Fruit fly (Drosophila melanogaster): ENCODE measurements around the gene CYLD.
A peak's percentile ranks its signal among the peaks of the same experiment; 100 is the strongest.

Gene CYLD

DNA sequence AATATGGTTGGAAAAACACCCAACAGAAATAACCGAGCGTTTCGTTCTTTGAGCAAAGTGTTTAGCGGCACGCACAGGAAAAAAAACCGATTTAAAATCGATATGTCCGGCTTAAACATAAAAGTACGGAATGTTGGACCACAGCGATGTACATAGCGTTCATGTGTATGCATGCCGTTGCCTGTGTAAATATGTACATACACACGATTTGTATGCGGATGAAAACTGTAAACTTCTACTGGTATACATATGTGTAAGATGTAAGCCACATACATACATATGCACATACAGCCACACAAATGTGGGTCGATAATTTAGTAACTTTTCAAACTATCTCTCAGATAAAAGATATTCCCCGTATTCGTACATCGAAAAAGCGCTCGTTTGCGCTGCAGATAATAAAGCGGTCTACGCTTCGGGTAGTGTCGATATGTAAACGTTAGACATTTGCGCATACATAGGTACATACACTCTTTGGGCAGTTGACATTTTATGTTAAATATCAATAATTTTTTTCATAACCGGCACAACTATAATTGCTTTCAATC, 49.9 kb downstream of the CYLD start (continued):
- TF ChIP-seq CG18262 (tag; optimal IDR thresholded peaks at IDR 0.05) (peak; percentile 23), CG12219 (GFP tag; optimal IDR thresholded peaks at IDR 0.05) (peak; percentile 20), Side (GFP tag; optimal IDR thresholded peaks at IDR 0.05) (peak; percentile 1), CG33557 (GFP tag; optimal IDR thresholded peaks at IDR 0.05) (peak; percentile 87), CG5245 (GFP tag; optimal IDR thresholded peaks at IDR 0.05) (no peak), CG11695 (GFP tag; IDR thresholded peaks at IDR 0.05) (peak; percentile 55; the same call in 1 of the 3 replicates), CG9437 (GFP tag; optimal IDR thresholded peaks at IDR 0.05) (no peak), CG14441 (GFP tag; IDR thresholded peaks at IDR 0.05) (no peak), CG2875 (GFP tag; optimal IDR thresholded peaks at IDR 0.05) (peak; percentile 27), CG1233 (GFP tag; optimal IDR thresholded peaks at IDR 0.05) (peak; percentile 78), abd-A (tag; optimal IDR thresholded peaks at IDR 0.05) (no peak), ttk (GFP tag; IDR thresholded peaks at IDR 0.05) (no peak), Med (GFP tag) (peak; percentile 73), CG17359 (tag; optimal IDR thresholded peaks at IDR 0.05) (peak; percentile 34), chm (GFP tag; IDR thresholded peaks at IDR 0.05) (peak; percentile 80), CG34422 (GFP tag; IDR thresholded peaks at IDR 0.05) (0 out of 3 replicates have a peak, but pooled peaks have one; percentile 39), hkb (optimal IDR thresholded peaks at IDR 0.05) (no peak), hkb (GFP tag; IDR thresholded peaks at IDR 0.05) (peak; percentile 42; the same call in 1 of the 2 replicates), CG32767 (GFP tag; IDR thresholded peaks at IDR 0.05) (peak; percentile 69; the same call in 1 of the 2 replicates), dmrt11E (tag; optimal IDR thresholded peaks at IDR 0.05) (peak; percentile 39), Xrp1 (GFP tag; IDR thresholded peaks at IDR 0.05) (peak; percentile 64), CG17912 (GFP tag; optimal IDR thresholded peaks at IDR 0.05) (peak; percentile 44), fd64A (GFP tag; optimal IDR thresholded peaks at IDR 0.05) (peak; percentile 75), CG7987 (GFP tag; optimal IDR thresholded peaks at IDR 0.05) (peak; percentile 72), CG15011 (GFP tag; optimal IDR thresholded peaks at IDR 0.05) (no peak), CG8290 (GFP tag; optimal IDR thresholded peaks at IDR 0.05) (peak; percentile 15), CG8290 (tag; optimal IDR thresholded peaks at IDR 0.05) (peak in 1 of 2 experiments; percentile 73), Deaf1 (tag; optimal IDR thresholded peaks at IDR 0.05) (peak; percentile 81), Sox100B (GFP tag; optimal IDR thresholded peaks at IDR 0.05) (peak; percentile 75), CG1602 (GFP tag; optimal IDR thresholded peaks at IDR 0.05) (no peak), scrt (GFP tag; optimal IDR thresholded peaks at IDR 0.05) (no peak), Ssrp (tag; optimal IDR thresholded peaks at IDR 0.05) (no peak), kah (GFP tag; optimal IDR thresholded peaks at IDR 0.05) (peak; percentile 55), CG12659 (GFP tag; optimal IDR thresholded peaks at IDR 0.05) (peak; percentile 1), Scr (GFP tag; IDR thresholded peaks at IDR 0.05; ENCODE audit: partially characterized antibody) (0 out of 2 replicates have a peak, but pooled peaks have one; percentile 17), stwl (tag; optimal IDR thresholded peaks at IDR 0.05) (no peak), Xbp1 (GFP tag; optimal IDR thresholded peaks at IDR 0.05) (no peak), Max (GFP tag; optimal IDR thresholded peaks at IDR 0.05) (no peak), grn (GFP tag; optimal IDR thresholded peaks at IDR 0.05) (peak; percentile 20), inv (GFP tag; IDR thresholded peaks at IDR 0.05; ENCODE audit: partially characterized antibody) (no peak), CG2202 (tag; optimal IDR thresholded peaks at IDR 0.05) (peak; percentile 30), CG6683 (GFP tag; optimal IDR thresholded peaks at IDR 0.05) (peak; percentile 19), sug (tag; optimal IDR thresholded peaks at IDR 0.05) (peak; percentile 16), CG14965 (GFP tag; optimal IDR thresholded peaks at IDR 0.05; ENCODE audit: borderline replicate concordance) (no peak), Dbx (GFP tag; IDR thresholded peaks at IDR 0.05) (no peak), CG8924 (tag; optimal IDR thresholded peaks at IDR 0.05) (peak; percentile 33), h (optimal IDR thresholded peaks at IDR 0.05) (no peak), HmgZ (tag; optimal IDR thresholded peaks at IDR 0.05) (peak; percentile 0), CG12299 (tag; optimal IDR thresholded peaks at IDR 0.05) (peak; percentile 55), CG8089 (GFP tag; optimal IDR thresholded peaks at IDR 0.05) (peak; percentile 26)
